Fruit fly (Drosophila melanogaster): Measurements from ENCODE around the gene CG13069.

DNA sequence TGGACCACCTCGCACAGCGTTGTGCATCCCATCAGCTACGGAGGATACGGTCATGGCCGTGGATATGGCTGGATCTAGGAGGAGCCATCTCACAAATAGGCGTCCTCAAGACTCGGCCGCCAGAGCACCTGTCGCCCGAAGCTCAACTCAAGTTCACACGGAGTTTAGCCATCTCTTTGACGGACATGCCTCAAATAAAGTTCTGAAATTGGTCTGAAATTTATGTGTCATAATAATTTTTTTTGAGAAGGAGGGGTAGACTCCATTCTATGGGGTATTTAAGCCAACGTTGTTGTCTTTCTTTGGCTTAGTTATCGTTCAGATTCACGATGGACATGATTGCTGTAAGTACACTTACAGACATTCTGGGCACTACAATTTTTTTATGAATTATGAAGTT lies 2.1 kb upstream of the CG13069 start, which contains the start of gene CG13070:
- TF ChIP-seq sv (GFP tag; optimal IDR thresholded peaks at IDR 0.05) (no peak), OdsH (GFP tag; optimal IDR thresholded peaks at IDR 0.05) (no peak), dsf (GFP tag; optimal IDR thresholded peaks at IDR 0.05; ENCODE audit: borderline replicate concordance) (no peak), pan (optimal IDR thresholded peaks at IDR 0.05) (no peak), usp (GFP tag; optimal IDR thresholded peaks at IDR 0.05) (no peak), Rel (GFP tag; optimal IDR thresholded peaks at IDR 0.05) (no peak), Rel (tag; optimal IDR thresholded peaks at IDR 0.05) (no peak), psq (GFP tag; optimal IDR thresholded peaks at IDR 0.05) (no peak), fru (GFP tag; optimal IDR thresholded peaks at IDR 0.05) (no peak)

Measured in whole organism, wandering third instar larva.